Worm (Caenorhabditis elegans) whole organism, young adult: ENCODE data around the gene chil-25.
"Not testable (repeated sequence)": the region's sequence is repeated elsewhere in the genome, so short reads cannot be mapped to it uniquely, and the experiment has no call there.

Source experiments
- D2030.7 ChIP-seq: fragments of 200-800 bp; sonication (Bioruptor generic); IDR thresholded peaks from 2 replicates; pipeline ENCODE4 v1.3.6; 2022; ENCODE audit warnings: missing genetic modification reagents, missing genetic modification characterization, missing compliant biosample characterization
- F49E8.2 ChIP-seq: sonication (generic microtip); optimal IDR thresholded peaks from 3 replicates; lab custom pipeline; 2017; ENCODE audit warnings: missing genetic modification characterization, mild to moderate bottlenecking, missing compliant biosample characterization, antibody characterized with exemption, moderate library complexity; ENCODE audit not compliant: insufficient read depth
- F52B5.7 ChIP-seq: sonication (generic microtip); optimal IDR thresholded peaks from 2 replicates; lab custom pipeline; 2016; ENCODE audit warnings: mild to moderate bottlenecking, missing genetic modification characterization, missing compliant biosample characterization
- F57C9.4 ChIP-seq: sonication (generic microtip); optimal IDR thresholded peaks from 2 replicates; lab custom pipeline; 2017; ENCODE audit warnings: mild to moderate bottlenecking, missing genetic modification characterization, missing compliant biosample characterization
- K12H6.12 ChIP-seq: fragments of 200-800 bp; sonication (Bioruptor generic); optimal IDR thresholded peaks from 2 replicates; lab custom pipeline; 2018; ENCODE audit warnings: mild to moderate bottlenecking, missing genetic modification characterization, missing compliant biosample characterization
- T26A5.8 ChIP-seq: sonication (generic microtip); optimal IDR thresholded peaks from 2 replicates; lab custom pipeline; 2016; ENCODE audit warnings: missing genetic modification characterization, missing compliant biosample characterization
- Y67H2A.10 ChIP-seq: fragments of 200-800 bp; sonication (Bioruptor generic); conservative IDR thresholded peaks from 2 replicates; pipeline ENCODE4 v1.3.6; 2022; ENCODE audit warnings: missing genetic modification reagents, missing genetic modification characterization, missing compliant biosample characterization
- aptf-3 ChIP-seq: fragments of 200-800 bp; sonication (Bioruptor generic); IDR thresholded peaks from 2 replicates; pipeline ENCODE4 v1.3.6; 2022; ENCODE audit warnings: missing genetic modification characterization, missing compliant biosample characterization
- atf-7 ChIP-seq: sonication (generic microtip); optimal IDR thresholded peaks from 2 replicates; lab custom pipeline; 2017; ENCODE audit warnings: mild to moderate bottlenecking, missing genetic modification characterization, missing compliant biosample characterization
- ceh-27 ChIP-seq: fragments of 200-800 bp; sonication (Bioruptor generic); optimal IDR thresholded peaks from 2 replicates; lab custom pipeline; 2018; ENCODE audit warnings: mild to moderate bottlenecking, missing genetic modification characterization, moderate library complexity, missing compliant biosample characterization
- ceh-91 ChIP-seq: fragments of 200-800 bp; sonication (Bioruptor generic); IDR thresholded peaks from 2 replicates; pipeline ENCODE4 v1.3.6; 2022; ENCODE audit warnings: missing genetic modification reagents, missing genetic modification characterization, missing compliant biosample characterization
- dox-1 ChIP-seq: fragments of 200-800 bp; sonication (Bioruptor generic); IDR thresholded peaks from 2 replicates; pipeline ENCODE4 v1.3.6; 2022; ENCODE audit warnings: missing genetic modification reagents, missing genetic modification characterization, missing compliant biosample characterization
- dpff-1 ChIP-seq: sonication (generic microtip); optimal IDR thresholded peaks from 2 replicates; lab custom pipeline; 2017; ENCODE audit warnings: mild to moderate bottlenecking, missing genetic modification characterization, missing compliant biosample characterization
- dpl-1 ChIP-seq: fragments of 150-350 bp; optimal IDR thresholded peaks from 2 replicates; lab custom pipeline; 2014; ENCODE audit warnings: missing biosample characterization, missing genetic modification reagents, missing genetic modification characterization
- ekl-4 ChIP-seq: fragments of 200-800 bp; sonication (Bioruptor generic); IDR thresholded peaks from 2 replicates; pipeline ENCODE4 v1.3.6; 2022; ENCODE audit warnings: missing genetic modification reagents, missing genetic modification characterization, missing compliant biosample characterization
- fkh-3 ChIP-seq: sonication (generic microtip); optimal IDR thresholded peaks from 2 replicates; lab custom pipeline; 2016; ENCODE audit warnings: mild to moderate bottlenecking, missing genetic modification characterization, missing compliant biosample characterization
- him-1 ChIP-seq: sonication (generic microtip); optimal IDR thresholded peaks from 2 replicates; lab custom pipeline; 2016; ENCODE audit warnings: missing genotype, missing genetic modification reagents, missing genetic modification characterization, missing compliant biosample characterization
- hlh-12 ChIP-seq: sonication (generic microtip); optimal IDR thresholded peaks from 2 replicates; lab custom pipeline; 2016; ENCODE audit warnings: missing genetic modification characterization, missing compliant biosample characterization
- lin-35 ChIP-seq, 3 experiments: fragments of 150-350 bp in 2 of 3; sonication (generic microtip) in 1 of 3; optimal IDR thresholded peaks; 2 replicates each; lab custom pipeline; 2014 to 2018; ENCODE audit warnings: missing biosample characterization in 3 of 3, missing genetic modification characterization in 3 of 3, missing genetic modification reagents in 3 of 3
- lsl-1 ChIP-seq: fragments of 200-800 bp; sonication (Bioruptor generic); optimal IDR thresholded peaks from 2 replicates; lab custom pipeline; 2018; ENCODE audit warnings: mild to moderate bottlenecking, missing genetic modification characterization, moderate library complexity, missing compliant biosample characterization
- madf-3 ChIP-seq: fragments of 200-800 bp; sonication (Bioruptor generic); IDR thresholded peaks from 2 replicates; pipeline ENCODE4 v1.3.6; 2022; ENCODE audit warnings: missing genetic modification reagents, missing genetic modification characterization, missing compliant biosample characterization
- mcd-1 ChIP-seq: fragments of 200-800 bp; sonication (Bioruptor generic); IDR thresholded peaks from 2 replicates; pipeline ENCODE4 v1.3.6; 2022; ENCODE audit warnings: missing genetic modification reagents, missing genetic modification characterization, missing compliant biosample characterization
- nhr-179 ChIP-seq: sonication (generic microtip); optimal IDR thresholded peaks from 2 replicates; lab custom pipeline; 2016; ENCODE audit warnings: mild to moderate bottlenecking, missing genetic modification characterization, missing compliant biosample characterization
- nhr-80 ChIP-seq: sonication (generic microtip); optimal IDR thresholded peaks from 2 replicates; lab custom pipeline; 2016; ENCODE audit warnings: missing genetic modification characterization, missing compliant biosample characterization
- rpc-1 ChIP-seq, 2 experiments: fragments of 150-350 bp in 1 of 2; sonication (generic microtip) in 1 of 2; optimal IDR thresholded peaks; 2 replicates each; lab custom pipeline; 2014 to 2018; ENCODE audit warnings: missing biosample characterization in 1 of 2, missing genetic modification characterization in 1 of 2, missing genetic modification reagents in 1 of 2, missing genotype in 1 of 2
- snpc-1.3 ChIP-seq: sonication (generic microtip); optimal IDR thresholded peaks from 2 replicates; lab custom pipeline; 2017; ENCODE audit warnings: missing genetic modification characterization, mild to moderate bottlenecking, missing compliant biosample characterization, antibody characterized with exemption, moderate library complexity, missing genotype, missing genetic modification reagents; ENCODE audit not compliant: insufficient read depth
- tbp1 ChIP-seq: fragments of 200-800 bp; sonication (Bioruptor generic); optimal IDR thresholded peaks from 2 replicates; lab custom pipeline; 2018; ENCODE audit warnings: mild to moderate bottlenecking, missing genetic modification characterization, missing compliant biosample characterization
- unc-62 ChIP-seq: fragments of 150-350 bp; optimal IDR thresholded peaks from 2 replicates; lab custom pipeline; 2014; ENCODE audit warnings: missing biosample characterization, missing genetic modification reagents, missing genetic modification characterization
- ztf-22 ChIP-seq: fragments of 200-800 bp; sonication (Bioruptor generic); optimal IDR thresholded peaks from 2 replicates; lab custom pipeline; 2018; ENCODE audit warnings: mild to moderate bottlenecking, missing genetic modification characterization, moderate library complexity, missing compliant biosample characterization
- ztf-26 ChIP-seq: sonication (generic microtip); optimal IDR thresholded peaks from 2 replicates; lab custom pipeline; 2017; ENCODE audit warnings: missing genetic modification characterization, missing compliant biosample characterization
- ztf-28 ChIP-seq: fragments of 200-800 bp; sonication (Bioruptor generic); IDR thresholded peaks from 2 replicates; pipeline ENCODE4 v1.3.6; 2022; ENCODE audit warnings: missing genetic modification reagents, missing genetic modification characterization, missing compliant biosample characterization
- ztf-6 ChIP-seq: fragments of 200-800 bp; sonication (Bioruptor generic); IDR thresholded peaks from 2 replicates; pipeline ENCODE4 v1.3.6; 2022; ENCODE audit warnings: missing genetic modification reagents, missing genetic modification characterization, missing compliant biosample characterization

The chil-25 gene

ce11 chrII:9470027-9470426, 4.2 kb downstream of the chil-25 start, which contains the start of gene T19H5.6:
T19H5.6 (minus strand) TSS chrII:9470221.
- TF ChIP-seq lin-35 (GFP tag; optimal IDR thresholded peaks at IDR 0.05; lab: Kevin White, UChicago) = no peak
- no peak for TF ChIP-seq D2030.7
- TF ChIP-seq mcd-1 (GFP tag; lab: Robert Waterston, UW) = no peak
- TF ChIP-seq F49E8.2 = no peak
- no peak for TF ChIP-seq Y67H2A.10
- no peak for TF ChIP-seq ztf-28
- no peak for TF ChIP-seq hlh-12 (tag; lab: Kevin White, UChicago)
- TF ChIP-seq K12H6.12 (tag; lab: Kevin White, UChicago) = no peak
- no peak for TF ChIP-seq dpff-1
- no peak for TF ChIP-seq T26A5.8 (tag; lab: Kevin White, UChicago)
- no peak for TF ChIP-seq aptf-3 (GFP tag; lab: Robert Waterston, UW)
- TF ChIP-seq ztf-6 = no peak

ce11 chrII:9468414-9468813, 5.9 kb downstream of the chil-25 start, which contains the start of gene chil-23:
chil-23 (minus strand) TSS chrII:9468611.
- TF ChIP-seq dox-1 (GFP tag; lab: Robert Waterston, UW) (no peak), ekl-4 (GFP tag; lab: Robert Waterston, UW) (no peak), ceh-27 (GFP tag; lab: Kevin White, UChicago) (no peak), lsl-1 (GFP tag; lab: Kevin White, UChicago) (no peak), ztf-26 (tag; lab: Kevin White, UChicago) (no peak), nhr-80 (tag; lab: Kevin White, UChicago) (peak; percentile 85), ztf-22 (GFP tag; lab: Kevin White, UChicago) (no peak)
- TF ChIP-seq, all 124 proteins: peak for 1

ce11 chrII:9466095-9466494, 8.2 kb downstream of the chil-25 start, which contains the start of gene chil-22:
chil-22 (minus strand) TSS chrII:9466195.
- TF ChIP-seq madf-3 (GFP tag; lab: Robert Waterston, UW) (no peak), F52B5.7 (tag; lab: Kevin White, UChicago) (no peak), tbp1 (GFP tag; lab: Kevin White, UChicago) (no peak), rpc-1 (optimal IDR thresholded peaks at IDR 0.05; lab: Kevin White, UChicago) (no peak), rpc-1 (tag; optimal IDR thresholded peaks at IDR 0.05; lab: Kevin White, UChicago) (no peak), lin-35 (GFP tag; optimal IDR thresholded peaks at IDR 0.05; lab: Kevin White, UChicago) (no peak), nhr-179 (tag; lab: Kevin White, UChicago) (no peak), unc-62 (GFP tag; lab: Kevin White, UChicago) (no peak), him-1 (tag; lab: Kevin White, UChicago) (no peak), atf-7 (tag; lab: Kevin White, UChicago) (no peak), fkh-3 (tag; lab: Kevin White, UChicago) (no peak), dpl-1 (GFP tag; lab: Kevin White, UChicago) (no peak), ceh-91 (GFP tag; lab: Robert Waterston, UW) (no peak), dox-1 (GFP tag; lab: Robert Waterston, UW) (no peak), snpc-1.3 (tag; lab: Kevin White, UChicago) (no peak)
- TF ChIP-seq, all 124 proteins: peak for 0

- not testable (repeated sequence) for TF ChIP-seq dpl-1 (GFP tag; lab: Kevin White, UChicago); F57C9.4 (tag; lab: Kevin White, UChicago); fkh-3 (tag; lab: Kevin White, UChicago)
- TF ChIP-seq, all 124 proteins: peak for 0; not testable (repeated sequence) for 124
Observed at ce11 chrII:9461881-9462280, 12.4 kb downstream of the chil-25 start, which contains the start of gene chil-21. chil-21 (minus strand) TSS chrII:9461981.
